Fruit fly (Drosophila melanogaster) whole organism, prepupa: ENCODE data around the gene CG14930.
A peak's percentile ranks its signal among the peaks of the same experiment; 100 is the strongest.

ENCODE experiments used
- Blimp-1 ChIP-seq: fragments of 200-800 bp; sonication (Bioruptor generic); optimal IDR thresholded peaks from 3 replicates; lab custom pipeline; 2017; ENCODE audit warnings: missing biosample characterization, missing genetic modification characterization, mild to moderate bottlenecking, moderate library complexity, missing genetic modification reagents
- CG10631 ChIP-seq: fragments of 200-800 bp; sonication (Bioruptor generic); optimal IDR thresholded peaks from 2 replicates; lab custom pipeline; 2016; ENCODE audit warnings: missing biosample characterization, missing genetic modification characterization
- CG11294 ChIP-seq: fragments of 200-800 bp; sonication (Bioruptor generic); IDR thresholded peaks from 2 replicates; pipeline ENCODE4 v1.3.6; 2022; ENCODE audit warnings: missing biosample characterization, missing genetic modification characterization
- CG11762 ChIP-seq: fragments of 200-800 bp; sonication (Bioruptor generic); optimal IDR thresholded peaks from 3 replicates; lab custom pipeline; 2016; ENCODE audit warnings: missing biosample characterization, missing genetic modification characterization; ENCODE audit not compliant: insufficient read depth
- CG11902 ChIP-seq: fragments of 200-800 bp; sonication (Bioruptor generic); optimal IDR thresholded peaks from 3 replicates; lab custom pipeline; 2016; ENCODE audit warnings: missing biosample characterization, missing genetic modification characterization
- CG15336 ChIP-seq: fragments of 200-800 bp; sonication (Bioruptor generic); IDR thresholded peaks from 2 replicates; pipeline ENCODE4 v1.3.6; 2022; ENCODE audit warnings: missing biosample characterization, missing genetic modification characterization
- CG1621 ChIP-seq: fragments of 200-800 bp; sonication (Bioruptor generic); optimal IDR thresholded peaks from 3 replicates; lab custom pipeline; 2018; ENCODE audit warnings: missing biosample characterization, mild to moderate bottlenecking, missing genetic modification characterization
- CG16779 ChIP-seq: fragments of 200-800 bp; sonication (Bioruptor generic); optimal IDR thresholded peaks from 3 replicates; lab custom pipeline; 2017; ENCODE audit warnings: missing biosample characterization, mild to moderate bottlenecking, missing genetic modification characterization
- CG3032 ChIP-seq: fragments of 200-800 bp; optimal IDR thresholded peaks from 2 replicates; lab custom pipeline; 2019; ENCODE audit warnings: missing biosample characterization, mild to moderate bottlenecking, missing genetic modification characterization, moderate library complexity
- CG32006 ChIP-seq: fragments of 200-800 bp; sonication (Bioruptor generic); optimal IDR thresholded peaks from 3 replicates; lab custom pipeline; 2017; ENCODE audit warnings: missing biosample characterization, mild to moderate bottlenecking, missing genetic modification characterization
- CG34406 ChIP-seq: fragments of 200-800 bp; sonication (Bioruptor generic); optimal IDR thresholded peaks from 3 replicates; lab custom pipeline; 2016; ENCODE audit warnings: missing biosample characterization, missing genetic modification characterization
- CG3919 ChIP-seq: fragments of 200-800 bp; sonication (Bioruptor generic); optimal IDR thresholded peaks from 3 replicates; lab custom pipeline; 2016; ENCODE audit warnings: missing biosample characterization, missing genetic modification characterization
- CG4318 ChIP-seq: fragments of 200-800 bp; sonication (Bioruptor generic); optimal IDR thresholded peaks from 3 replicates; lab custom pipeline; 2017; ENCODE audit warnings: missing biosample characterization, mild to moderate bottlenecking, missing genetic modification characterization
- CG6163 ChIP-seq: fragments of 200-800 bp; sonication (Bioruptor generic); IDR thresholded peaks from 3 replicates; pipeline ENCODE4 v1.3.6; 2022; ENCODE audit warnings: missing biosample characterization, missing genetic modification characterization
- CG6276 ChIP-seq: fragments of 200-800 bp; sonication (Bioruptor generic); optimal IDR thresholded peaks from 2 replicates; lab custom pipeline; 2017; ENCODE audit warnings: missing biosample characterization, mild to moderate bottlenecking, missing genetic modification characterization
- CG6792 ChIP-seq: fragments of 200-800 bp; sonication (Bioruptor generic); optimal IDR thresholded peaks from 3 replicates; lab custom pipeline; 2016; ENCODE audit warnings: missing biosample characterization, missing genetic modification characterization
- CG6854 ChIP-seq: fragments of 200-800 bp; sonication (Bioruptor generic); optimal IDR thresholded peaks from 2 replicates; lab custom pipeline; 2017; ENCODE audit warnings: missing biosample characterization, mild to moderate bottlenecking, missing genetic modification characterization
- CG7368 ChIP-seq: fragments of 200-800 bp; sonication (Bioruptor generic); optimal IDR thresholded peaks from 3 replicates; lab custom pipeline; 2016; ENCODE audit warnings: missing biosample characterization, missing genetic modification characterization
- CG8119 ChIP-seq: fragments of 200-800 bp; sonication (Bioruptor generic); IDR thresholded peaks from 3 replicates; pipeline ENCODE4 v1.3.6; 2022; ENCODE audit warnings: missing biosample characterization, missing genetic modification characterization
- CG8632 ChIP-seq: fragments of 200-800 bp; sonication (Bioruptor generic); optimal IDR thresholded peaks from 3 replicates; lab custom pipeline; 2016; ENCODE audit warnings: missing biosample characterization, missing genetic modification characterization
- Eip78C ChIP-seq: fragments of 200-800 bp; sonication (Bioruptor generic); peaks from one replicate; lab custom pipeline; 2016; ENCODE audit warnings: missing biosample characterization, missing genetic modification characterization
- Ets96B ChIP-seq: fragments of 200-800 bp; optimal IDR thresholded peaks from 2 replicates; lab custom pipeline; 2019; ENCODE audit warnings: missing biosample characterization, mild to moderate bottlenecking, missing genetic modification characterization, moderate library complexity
- Gug ChIP-seq: fragments of 200-800 bp; sonication (Bioruptor generic); IDR thresholded peaks from 2 replicates; pipeline ENCODE4 v1.3.6; 2022; ENCODE audit warnings: missing biosample characterization, missing genetic modification characterization
- Hr4 ChIP-seq: fragments of 200-800 bp; sonication (Bioruptor generic); optimal IDR thresholded peaks from 3 replicates; lab custom pipeline; 2016; ENCODE audit warnings: missing biosample characterization, missing genetic modification characterization
- OdsH ChIP-seq: fragments of 200-800 bp; sonication (Bioruptor generic); optimal IDR thresholded peaks from 3 replicates; lab custom pipeline; 2016; ENCODE audit warnings: missing biosample characterization, missing genetic modification characterization
- Smox ChIP-seq: fragments of 200-800 bp; sonication (Bioruptor generic); optimal IDR thresholded peaks from 3 replicates; lab custom pipeline; 2016; ENCODE audit warnings: missing biosample characterization, missing genetic modification characterization
- Sox15 ChIP-seq: fragments of 200-800 bp; sonication (Bioruptor generic); optimal IDR thresholded peaks from 3 replicates; lab custom pipeline; 2016; ENCODE audit warnings: missing biosample characterization, missing genetic modification characterization
- acj6 ChIP-seq: fragments of 200-800 bp; sonication (Bioruptor generic); optimal IDR thresholded peaks from 3 replicates; lab custom pipeline; 2016; ENCODE audit warnings: missing biosample characterization, missing genetic modification characterization
- dac ChIP-seq: fragments of 200-800 bp; sonication (Bioruptor generic); optimal IDR thresholded peaks from 2 replicates; lab custom pipeline; 2017; ENCODE audit warnings: missing biosample characterization, mild to moderate bottlenecking, missing genetic modification characterization
- eg ChIP-seq: fragments of 200-800 bp; sonication (Bioruptor generic); IDR thresholded peaks from 3 replicates; pipeline ENCODE4 v1.3.6; 2022; ENCODE audit warnings: missing biosample characterization, missing genetic modification characterization
- esn ChIP-seq: fragments of 200-800 bp; sonication (Bioruptor generic); optimal IDR thresholded peaks from 2 replicates; lab custom pipeline; 2016; ENCODE audit warnings: missing biosample characterization, mild to moderate bottlenecking, missing genetic modification characterization, moderate library complexity
- fd85E ChIP-seq: fragments of 200-800 bp; sonication (Bioruptor generic); optimal IDR thresholded peaks from 3 replicates; lab custom pipeline; 2016; ENCODE audit warnings: missing biosample characterization, missing genetic modification characterization
- net ChIP-seq: fragments of 200-800 bp; sonication (Bioruptor generic); optimal IDR thresholded peaks from 3 replicates; lab custom pipeline; 2016; ENCODE audit warnings: missing biosample characterization, missing genetic modification characterization
- salr ChIP-seq, 2 experiments: fragments of 200-800 bp; sonication (Bioruptor generic); optimal IDR thresholded peaks; 3 replicates each; lab custom pipeline; 2016 to 2018; ENCODE audit warnings: missing biosample characterization in 2 of 2, missing genetic modification characterization in 2 of 2, mild to moderate bottlenecking in 1 of 2
- ss ChIP-seq, 2 experiments: fragments of 200-800 bp; sonication (Bioruptor generic); optimal IDR thresholded peaks; 2 replicates in 1 of 2; 3 replicates in 1 of 2; lab custom pipeline; 2017 to 2018; ENCODE audit warnings: mild to moderate bottlenecking in 2 of 2, missing biosample characterization in 2 of 2, missing genetic modification characterization in 2 of 2, moderate library complexity in 1 of 2
- svp ChIP-seq: fragments of 200-800 bp; sonication (Bioruptor generic); peaks from one replicate; lab custom pipeline; 2016; ENCODE audit warnings: missing biosample characterization, missing genetic modification characterization
- vri ChIP-seq: fragments of 200-800 bp; sonication (Bioruptor generic); optimal IDR thresholded peaks from 3 replicates; lab custom pipeline; 2016; ENCODE audit warnings: missing biosample characterization, mild to moderate bottlenecking, missing genetic modification characterization

Gene CG14930

DNA sequence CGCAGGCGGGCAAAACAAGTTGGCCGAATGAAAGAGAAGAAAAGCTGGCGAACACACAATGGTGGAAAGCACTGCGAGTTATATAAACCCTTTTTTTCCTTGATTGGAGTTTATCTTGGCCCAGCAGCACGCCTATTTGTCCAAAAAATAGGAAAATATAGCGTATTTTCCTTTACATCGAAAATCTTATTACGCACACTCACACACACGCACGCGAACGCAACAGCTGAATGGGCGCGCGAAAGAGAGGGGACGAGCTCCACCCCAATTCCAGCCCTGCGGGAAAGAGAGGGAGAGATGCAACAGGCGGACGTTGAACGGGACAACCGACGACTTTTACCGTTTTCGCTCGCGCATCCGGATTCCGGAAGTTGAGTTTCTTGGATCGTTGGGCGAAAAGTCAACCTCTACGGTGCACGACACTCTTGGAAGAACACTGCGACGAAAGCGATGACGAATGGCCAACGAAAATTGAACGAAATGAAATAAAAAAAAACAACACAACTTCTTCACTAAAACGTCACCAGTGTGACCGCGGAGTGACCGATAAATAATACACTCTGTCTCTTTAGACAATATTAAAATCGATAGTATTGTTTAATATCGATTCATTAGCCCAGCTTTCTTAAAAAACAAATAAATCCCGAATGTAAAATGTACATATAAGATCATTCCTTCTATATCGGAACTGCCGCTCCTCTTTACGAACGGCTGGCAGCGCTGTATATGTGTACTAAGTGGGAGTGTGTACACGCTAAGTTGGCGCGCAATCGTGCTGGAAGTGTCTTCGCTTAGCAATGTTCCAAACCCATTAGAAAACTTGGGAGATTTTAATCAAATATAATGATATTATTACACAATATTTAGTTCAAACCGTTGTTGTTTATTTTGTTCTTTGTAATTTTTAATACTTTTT lies 4.3 kb downstream of the CG14930 start, which contains the start of the genes Dlg5 and CG4970 (continued):
- no peak for TF ChIP-seq CG11762 (GFP tag; lab: Kevin White, UChicago)
- no peak for TF ChIP-seq Smox (GFP tag; lab: Kevin White, UChicago)
- TF ChIP-seq CG3032 (tag; lab: Kevin White, UChicago), result no peak
- TF ChIP-seq CG34406 (GFP tag; lab: Kevin White, UChicago), result peak; percentile 19
- peak; percentile 64 for TF ChIP-seq CG16779 (tag; lab: Kevin White, UChicago)
- no peak for TF ChIP-seq fd85E
- no peak for TF ChIP-seq esn (GFP tag; lab: Kevin White, UChicago)
- TF ChIP-seq vri (GFP tag; lab: Kevin White, UChicago), result peak; percentile 2
- no peak for TF ChIP-seq CG6163 (GFP tag; lab: Robert Waterston, UW)
- TF ChIP-seq Blimp-1 (GFP tag; lab: Kevin White, UChicago), result no peak
- TF ChIP-seq CG3919 (GFP tag; lab: Kevin White, UChicago), result no peak
- no peak for TF ChIP-seq Sox15 (GFP tag; lab: Kevin White, UChicago)
- peak in 1 of 2 experiments; percentile 0 for TF ChIP-seq ss (GFP tag; optimal IDR thresholded peaks at IDR 0.05; lab: Kevin White, UChicago)
- peak; percentile 35; the same call in 1 of the 3 replicates for TF ChIP-seq eg (GFP tag; lab: Robert Waterston, UW)

DNA sequence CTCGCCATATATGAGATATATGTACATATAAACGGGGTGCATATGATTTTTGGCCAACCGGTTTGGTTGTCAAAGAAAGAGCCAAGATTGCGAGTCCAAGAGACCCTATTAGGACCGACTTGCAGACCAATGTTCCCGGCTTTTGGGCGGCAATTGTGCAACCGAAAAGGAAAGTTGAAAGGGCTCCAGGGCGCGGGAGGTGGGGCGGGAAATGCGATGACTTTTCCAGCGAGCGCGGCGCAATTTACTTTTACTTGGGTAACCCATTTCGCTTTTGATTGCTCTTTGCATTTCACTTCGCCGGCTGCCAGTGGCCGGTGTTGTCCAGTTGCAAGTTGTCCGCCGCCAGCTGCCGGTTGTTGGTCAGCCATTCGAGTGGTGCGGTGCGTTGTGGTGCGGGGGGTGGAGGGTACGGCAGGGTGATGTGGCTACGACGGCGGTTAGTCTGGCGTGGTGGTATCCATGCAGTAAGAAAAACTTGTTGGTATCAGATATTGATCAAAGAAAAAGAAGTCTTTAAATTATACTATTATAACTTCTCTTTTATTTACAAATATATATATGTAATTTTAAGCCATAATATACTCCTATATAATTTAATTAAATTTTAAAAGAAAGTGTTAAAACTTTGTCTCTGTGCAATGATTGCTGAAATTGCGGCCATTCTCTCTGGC lies 16.1 kb downstream of the CG14930 start:
- TF ChIP-seq CG4318 (GFP tag; lab: Kevin White, UChicago), result peak; percentile 51
- TF ChIP-seq CG32006 (GFP tag; lab: Kevin White, UChicago), result peak; percentile 82
- no peak for TF ChIP-seq Eip78C (GFP tag; lab: Kevin White, UChicago)
- peak; percentile 80 for TF ChIP-seq eg (GFP tag; lab: Robert Waterston, UW)
- no peak for TF ChIP-seq CG6276 (GFP tag; lab: Kevin White, UChicago)
- TF ChIP-seq Blimp-1 (GFP tag; lab: Kevin White, UChicago), result peak; percentile 98
- TF ChIP-seq salr (GFP tag; optimal IDR thresholded peaks at IDR 0.05; lab: Kevin White, UChicago), result no peak
- TF ChIP-seq CG34406 (GFP tag; lab: Kevin White, UChicago), result peak; percentile 32
- TF ChIP-seq CG6163 (GFP tag; lab: Robert Waterston, UW), result peak; percentile 63; the same call in 2 of the 3 replicates
- TF ChIP-seq CG11902 (GFP tag; lab: Kevin White, UChicago), result no peak
- TF ChIP-seq vri (GFP tag; lab: Kevin White, UChicago), result no peak
- TF ChIP-seq CG6792 (GFP tag; lab: Kevin White, UChicago), result peak; percentile 26
- peak; percentile 19 for TF ChIP-seq dac (GFP tag; lab: Kevin White, UChicago)
- TF ChIP-seq Gug, result peak; percentile 25; the same call in 1 of the 2 replicates
- no peak for TF ChIP-seq CG6854 (GFP tag; lab: Kevin White, UChicago)
- TF ChIP-seq net, result peak; percentile 53
- no peak for TF ChIP-seq Ets96B (tag; lab: Kevin White, UChicago)
- TF ChIP-seq CG8632 (GFP tag; lab: Kevin White, UChicago), result peak; percentile 34
- TF ChIP-seq CG15336, result peak; percentile 85
- TF ChIP-seq esn (GFP tag; lab: Kevin White, UChicago), result no peak
- TF ChIP-seq CG8119 (GFP tag; lab: Robert Waterston, UW), result peak; percentile 85

DNA sequence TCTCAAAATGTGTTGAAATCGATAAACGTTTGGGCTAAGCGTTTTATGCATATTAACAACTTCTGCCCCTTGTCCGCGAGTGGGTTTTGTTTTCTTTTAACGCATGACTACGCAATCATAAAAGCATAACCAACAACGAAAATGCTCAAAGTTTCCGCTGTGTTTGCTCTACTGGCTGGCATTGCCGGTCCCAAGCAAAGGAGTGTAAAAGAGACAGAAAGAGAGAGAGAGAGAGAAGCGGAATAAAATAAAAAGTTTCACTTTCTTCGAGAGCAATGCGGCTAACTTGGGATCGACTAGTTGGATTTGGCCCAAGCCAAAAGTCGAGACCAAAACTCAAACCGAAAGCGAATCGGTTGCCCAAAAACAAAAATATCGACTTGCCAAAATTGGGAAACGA lies 18.4 kb downstream of the CG14930 start:
- TF ChIP-seq CG8119 (GFP tag; lab: Robert Waterston, UW), result no peak
- no peak for TF ChIP-seq CG4318 (GFP tag; lab: Kevin White, UChicago)
- TF ChIP-seq Blimp-1 (GFP tag; lab: Kevin White, UChicago), result peak; percentile 48
- no peak for TF ChIP-seq Smox (GFP tag; lab: Kevin White, UChicago)
- no peak for TF ChIP-seq Gug

DNA sequence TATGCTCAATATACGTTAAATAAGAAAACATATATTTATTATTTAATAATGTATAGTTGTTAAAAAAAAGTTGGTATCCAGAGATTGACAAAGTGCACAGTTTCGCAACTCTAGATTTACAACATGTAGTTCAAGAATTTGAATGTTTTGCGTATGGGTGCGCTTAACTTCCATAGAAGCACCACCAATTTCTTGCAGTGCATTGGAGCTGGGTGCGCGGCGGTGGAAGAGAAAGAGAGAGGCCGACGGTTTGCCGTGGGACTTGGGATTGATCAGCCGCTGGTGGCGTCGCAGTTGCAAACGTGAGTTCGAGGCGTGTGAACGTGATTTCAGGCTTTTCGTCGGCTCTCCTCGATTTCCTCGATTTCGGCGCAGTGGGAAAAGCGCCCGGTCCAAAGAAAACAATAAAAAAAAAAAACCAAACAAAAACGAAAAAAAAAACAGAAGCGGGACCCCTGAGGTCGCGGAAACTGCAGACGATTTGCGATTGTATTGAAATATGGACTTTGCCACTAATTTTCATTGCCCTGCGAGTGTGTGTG lies 19.6 kb downstream of the CG14930 start, which contains the start of gene spz4:
TSS of gene spz4 (plus strand) at position 289 of the 542 bp plus-strand sequence.
- TF ChIP-seq CG34406 (GFP tag; lab: Kevin White, UChicago) (peak; percentile 20), CG4318 (GFP tag; lab: Kevin White, UChicago) (peak; percentile 20), Blimp-1 (GFP tag; lab: Kevin White, UChicago) (no peak), CG8119 (GFP tag; lab: Robert Waterston, UW) (peak; percentile 73), acj6 (GFP tag; lab: Kevin White, UChicago) (peak; percentile 18), CG8632 (GFP tag; lab: Kevin White, UChicago) (peak; percentile 6), salr (GFP tag; optimal IDR thresholded peaks at IDR 0.05; lab: Kevin White, UChicago) (peak in 1 of 2 experiments; percentile 28), CG7368 (no peak), CG6163 (GFP tag; lab: Robert Waterston, UW) (no peak), eg (GFP tag; lab: Robert Waterston, UW) (peak; percentile 65), CG10631 (GFP tag; lab: Kevin White, UChicago) (peak; percentile 24), esn (GFP tag; lab: Kevin White, UChicago) (peak; percentile 11), Hr4 (GFP tag; lab: Kevin White, UChicago) (peak; percentile 31), CG6276 (GFP tag; lab: Kevin White, UChicago) (peak; percentile 16), CG1621 (tag; lab: Kevin White, UChicago) (no peak), Ets96B (tag; lab: Kevin White, UChicago) (no peak), CG15336 (peak; percentile 56), svp (GFP tag; lab: Kevin White, UChicago) (peak; percentile 19), CG3919 (GFP tag; lab: Kevin White, UChicago) (peak; percentile 9), OdsH (GFP tag; lab: Kevin White, UChicago) (peak; percentile 27), CG32006 (GFP tag; lab: Kevin White, UChicago) (peak; percentile 74), CG11294 (GFP tag; lab: Robert Waterston, UW) (peak; percentile 45; the same call in 1 of the 2 replicates), CG6792 (GFP tag; lab: Kevin White, UChicago) (peak; percentile 15)
